Fruit fly (Drosophila melanogaster): ENCODE measurements around the gene CG46399.
A peak's percentile ranks its signal among the peaks of the same experiment; 100 is the strongest.

Gene CG46399

dm6 chrX:14832562-14833303, 26.3 kb upstream of the CG46399 start, which contains the start of gene CG14411 (continued):
- no peak for TF ChIP-seq unc-4 (GFP tag; IDR thresholded peaks at IDR 0.05; ENCODE audit: partially characterized antibody)
- TF ChIP-seq insv (GFP tag; optimal IDR thresholded peaks at IDR 0.05), result peak in 1 of 2 experiments; percentile 11
- peak; percentile 28 for TF ChIP-seq CG8478 (optimal IDR thresholded peaks at IDR 0.05)
- no peak for TF ChIP-seq CG3407 (GFP tag; optimal IDR thresholded peaks at IDR 0.05)
- TF ChIP-seq CG8089 (GFP tag; optimal IDR thresholded peaks at IDR 0.05), result no peak
- no peak for TF ChIP-seq CG13894 (tag; optimal IDR thresholded peaks at IDR 0.05)
- no peak for TF ChIP-seq Side (GFP tag; optimal IDR thresholded peaks at IDR 0.05)
- no peak for TF ChIP-seq kay (GFP tag; optimal IDR thresholded peaks at IDR 0.05)
- no peak for TF ChIP-seq Ada2b (GFP tag; IDR thresholded peaks at IDR 0.05)
- no peak for TF ChIP-seq CG10959 (GFP tag; IDR thresholded peaks at IDR 0.05)
- TF ChIP-seq al (GFP tag; IDR thresholded peaks at IDR 0.05), result no peak
- peak; percentile 8 for TF ChIP-seq CG4617 (GFP tag; optimal IDR thresholded peaks at IDR 0.05; ENCODE audit: borderline replicate concordance)
- no peak for TF ChIP-seq hb (GFP tag; IDR thresholded peaks at IDR 0.05; ENCODE audit: partially characterized antibody)
- no peak for TF ChIP-seq CG30403 (GFP tag; optimal IDR thresholded peaks at IDR 0.05)
- no peak for TF ChIP-seq CG11093 (GFP tag; IDR thresholded peaks at IDR 0.05)
- peak; percentile 85 for TF ChIP-seq chinmo (GFP tag; IDR thresholded peaks at IDR 0.05; ENCODE audit: partially characterized antibody)
- TF ChIP-seq z (GFP tag; IDR thresholded peaks at IDR 0.05), result no peak
- peak; percentile 99 for TF ChIP-seq CG1603 (tag; optimal IDR thresholded peaks at IDR 0.05)
- TF ChIP-seq Trl (optimal IDR thresholded peaks at IDR 0.05), result no peak
- TF ChIP-seq Trl (GFP tag; optimal IDR thresholded peaks at IDR 0.05), result no peak
- no peak for TF ChIP-seq pnt (GFP tag; optimal IDR thresholded peaks at IDR 0.05)
- peak; percentile 35 for TF ChIP-seq CG3847 (GFP tag; IDR thresholded peaks at IDR 0.05)
- TF ChIP-seq CG10147 (GFP tag; optimal IDR thresholded peaks at IDR 0.05), result no peak
- no peak for TF ChIP-seq CG14050 (GFP tag; IDR thresholded peaks at IDR 0.05)
- no peak for TF ChIP-seq bigmax (GFP tag; optimal IDR thresholded peaks at IDR 0.05)
- TF ChIP-seq Lhr (GFP tag; optimal IDR thresholded peaks at IDR 0.05), result peak; percentile 36
- TF ChIP-seq CG17186 (GFP tag; optimal IDR thresholded peaks at IDR 0.05), result peak; percentile 7
- no peak for TF ChIP-seq CG11723 (GFP tag; optimal IDR thresholded peaks at IDR 0.05)

DNA sequence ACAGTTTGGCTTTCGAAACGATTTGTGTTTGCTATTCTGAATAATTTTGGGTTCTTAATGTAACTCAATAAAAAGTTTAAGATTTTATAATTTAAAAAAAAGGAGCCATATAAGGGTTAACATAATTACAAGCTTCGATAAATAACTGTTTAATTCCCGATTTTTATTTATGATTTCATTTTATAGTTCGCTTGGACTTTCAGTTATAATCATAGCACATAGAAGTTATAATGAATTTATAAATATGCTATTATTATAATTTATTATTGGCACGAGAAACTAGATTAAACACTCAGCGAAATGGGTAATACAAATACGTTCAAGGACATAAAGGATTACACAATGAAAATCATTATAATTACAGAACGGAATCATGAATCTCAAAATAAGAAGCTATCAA, 22.6 kb upstream of the CG46399 start, which contains the start of gene CG14410:
CG14410 (plus strand) TSS at position 301 of the 400 bp plus-strand sequence.
- no peak for TF ChIP-seq CG17361 (GFP tag; IDR thresholded peaks at IDR 0.05)
- TF ChIP-seq CG11398 (GFP tag; optimal IDR thresholded peaks at IDR 0.05), result no peak
- TF ChIP-seq chm (GFP tag; IDR thresholded peaks at IDR 0.05), result no peak
- no peak for TF ChIP-seq fd96Cb (tag; optimal IDR thresholded peaks at IDR 0.05)
- no peak for TF ChIP-seq CG14014 (GFP tag; IDR thresholded peaks at IDR 0.05)
- TF ChIP-seq tgo (GFP tag; IDR thresholded peaks at IDR 0.05), result no peak
- no peak for TF ChIP-seq CG10654 (GFP tag; optimal IDR thresholded peaks at IDR 0.05)
- TF ChIP-seq CG14441 (GFP tag; IDR thresholded peaks at IDR 0.05), result no peak
- TF ChIP-seq CG8924 (tag; optimal IDR thresholded peaks at IDR 0.05), result no peak
- no peak for TF ChIP-seq corto (GFP tag; optimal IDR thresholded peaks at IDR 0.05)
- no peak for TF ChIP-seq Gug (GFP tag; IDR thresholded peaks at IDR 0.05)
- TF ChIP-seq CG10431 (GFP tag; optimal IDR thresholded peaks at IDR 0.05), result no peak
- no peak for TF ChIP-seq schlank (tag; optimal IDR thresholded peaks at IDR 0.05)
- TF ChIP-seq Jarid2 (GFP tag; optimal IDR thresholded peaks at IDR 0.05), result no peak
